Fruit fly (Drosophila melanogaster) whole organism, embryonic: ENCODE data around the gene CG13676.
A peak's percentile ranks its signal among the peaks of the same experiment; 100 is the strongest.

Source experiments
- Atf6 ChIP-seq: fragments of 200-800 bp; sonication (Bioruptor generic); IDR thresholded peaks from 2 replicates; pipeline ENCODE4 v1.3.6; 2022; ENCODE audit warnings: missing biosample characterization, missing genetic modification characterization
- Bgb ChIP-seq: fragments of 200-800 bp; sonication (Bioruptor generic); IDR thresholded peaks from 2 replicates; pipeline ENCODE4 v1.3.6; 2022; ENCODE audit warnings: missing biosample characterization, missing genetic modification characterization; ENCODE audit not compliant: partially characterized antibody
- CG11504 ChIP-seq: fragments of 200-800 bp; sonication (Bioruptor generic); optimal IDR thresholded peaks from 3 replicates; lab custom pipeline; 2019; ENCODE audit warnings: missing biosample characterization, mild to moderate bottlenecking, missing genetic modification characterization, moderate library complexity
- CG12155 ChIP-seq: fragments of 200-800 bp; sonication (Bioruptor generic); optimal IDR thresholded peaks from 3 replicates; lab custom pipeline; 2016; ENCODE audit warnings: missing biosample characterization, missing genetic modification characterization
- CG12219 ChIP-seq: fragments of 200-800 bp; sonication (Bioruptor generic); optimal IDR thresholded peaks from 3 replicates; lab custom pipeline; 2018; ENCODE audit warnings: missing biosample characterization, mild to moderate bottlenecking, missing genetic modification characterization
- CG13424 ChIP-seq: fragments of 200-800 bp; sonication (Bioruptor generic); optimal IDR thresholded peaks from 2 replicates; lab custom pipeline; 2019; ENCODE audit warnings: missing biosample characterization, mild to moderate bottlenecking, missing genetic modification characterization, moderate library complexity
- CG17359 ChIP-seq: fragments of 200-800 bp; sonication (Bioruptor generic); optimal IDR thresholded peaks from 3 replicates; lab custom pipeline; 2018; ENCODE audit warnings: missing biosample characterization, mild to moderate bottlenecking, missing genetic modification characterization, moderate library complexity
- CG17568 ChIP-seq: fragments of 200-800 bp; sonication (Bioruptor generic); optimal IDR thresholded peaks from 2 replicates; lab custom pipeline; 2018; ENCODE audit warnings: missing biosample characterization, mild to moderate bottlenecking, missing genetic modification characterization, moderate library complexity
- CG2889 ChIP-seq: fragments of 200-800 bp; sonication (Bioruptor generic); IDR thresholded peaks from 3 replicates; pipeline ENCODE4 v1.3.6; 2022; ENCODE audit warnings: missing biosample characterization, missing genetic modification characterization
- CG31441 ChIP-seq: fragments of 200-800 bp; sonication (Bioruptor generic); IDR thresholded peaks from 2 replicates; pipeline ENCODE4 v1.3.6; 2022; ENCODE audit warnings: missing biosample characterization, missing genetic modification characterization
- CG32772 ChIP-seq: fragments of 200-800 bp; sonication (Bioruptor generic); IDR thresholded peaks from 2 replicates; pipeline ENCODE4 v1.3.6; 2022; ENCODE audit warnings: missing biosample characterization, missing genetic modification characterization
- CG4328 ChIP-seq: fragments of 200-800 bp; sonication (Bioruptor generic); optimal IDR thresholded peaks from 3 replicates; lab custom pipeline; 2017; ENCODE audit warnings: missing biosample characterization, missing genetic modification reagents, missing genetic modification characterization
- CG8924 ChIP-seq: fragments of 200-800 bp; optimal IDR thresholded peaks from 3 replicates; lab custom pipeline; 2019; ENCODE audit warnings: missing biosample characterization, mild to moderate bottlenecking, missing genetic modification characterization, moderate library complexity
- CG9437 ChIP-seq: fragments of 200-800 bp; sonication (Bioruptor generic); optimal IDR thresholded peaks from 2 replicates; lab custom pipeline; 2018; ENCODE audit warnings: missing biosample characterization, mild to moderate bottlenecking, missing genetic modification characterization
- CG9817 ChIP-seq: fragments of 200-800 bp; sonication (Bioruptor generic); optimal IDR thresholded peaks from 2 replicates; lab custom pipeline; 2018; ENCODE audit warnings: missing biosample characterization, mild to moderate bottlenecking, missing genetic modification characterization, moderate library complexity
- Chrac-16 ChIP-seq: fragments of 200-800 bp; sonication (Bioruptor generic); optimal IDR thresholded peaks from 3 replicates; lab custom pipeline; 2016; ENCODE audit warnings: missing biosample characterization, missing genetic modification characterization
- D19B ChIP-seq: fragments of 200-800 bp; sonication (Bioruptor generic); optimal IDR thresholded peaks from 2 replicates; lab custom pipeline; 2017; ENCODE audit warnings: missing biosample characterization, mild to moderate bottlenecking, missing genetic modification characterization
- Dfd ChIP-seq, 2 experiments: fragments of >200 bp; optimal IDR thresholded peaks; 2 replicates each; lab custom pipeline; 2017; ENCODE audit warnings: missing biosample characterization in 2 of 2, missing genetic modification characterization in 2 of 2
- Dll ChIP-seq: fragments of 200-800 bp; sonication (Bioruptor generic); IDR thresholded peaks from 4 replicates; pipeline ENCODE4 v1.3.6; 2022; ENCODE audit warnings: missing biosample characterization, missing genetic modification characterization; ENCODE audit not compliant: partially characterized antibody
- Max ChIP-seq: fragments of 200-800 bp; sonication (Bioruptor generic); optimal IDR thresholded peaks from 2 replicates; lab custom pipeline; 2016; ENCODE audit warnings: missing biosample characterization, mild to moderate bottlenecking, missing genetic modification characterization
- Meics ChIP-seq: fragments of 200-800 bp; sonication (Bioruptor generic); optimal IDR thresholded peaks from 2 replicates; lab custom pipeline; 2017; ENCODE audit warnings: missing biosample characterization, mild to moderate bottlenecking, missing genetic modification characterization
- Nf-YB ChIP-seq: fragments of 200-800 bp; sonication (Bioruptor generic); optimal IDR thresholded peaks from 3 replicates; lab custom pipeline; 2019; ENCODE audit warnings: missing biosample characterization, mild to moderate bottlenecking, missing genetic modification characterization, moderate library complexity
- Nf-YC ChIP-seq: fragments of 200-800 bp; optimal IDR thresholded peaks from 3 replicates; lab custom pipeline; 2019; ENCODE audit warnings: missing biosample characterization, mild to moderate bottlenecking, missing genetic modification characterization, moderate library complexity
- Rx ChIP-seq: fragments of 200-800 bp; sonication (Bioruptor generic); IDR thresholded peaks from 2 replicates; pipeline ENCODE4 v1.3.6; 2022; ENCODE audit warnings: missing biosample characterization, missing genetic modification characterization
- Side ChIP-seq: fragments of 200-800 bp; sonication (Bioruptor generic); optimal IDR thresholded peaks from 2 replicates; lab custom pipeline; 2016; ENCODE audit warnings: missing biosample characterization, missing genetic modification characterization
- ci ChIP-seq: fragments of 200-800 bp; sonication (Bioruptor generic); IDR thresholded peaks from 3 replicates; pipeline ENCODE4 v1.3.6; 2022; ENCODE audit warnings: missing biosample characterization, missing genetic modification characterization
- crp ChIP-seq, 2 experiments: fragments of 200-800 bp; sonication (Bioruptor generic); optimal IDR thresholded peaks; 2 replicates in 1 of 2; 3 replicates in 1 of 2; lab custom pipeline; 2017; ENCODE audit warnings: missing biosample characterization in 2 of 2, missing genetic modification characterization in 2 of 2, mild to moderate bottlenecking in 1 of 2, moderate library complexity in 1 of 2
- dati ChIP-seq: fragments of 200-800 bp; sonication (Bioruptor generic); IDR thresholded peaks from 2 replicates; pipeline ENCODE4 v1.3.6; 2022; ENCODE audit warnings: missing biosample characterization, missing genetic modification characterization
- dmrt99B ChIP-seq: fragments of 200-800 bp; sonication (Bioruptor generic); optimal IDR thresholded peaks from 2 replicates; lab custom pipeline; 2018; ENCODE audit warnings: missing biosample characterization, mild to moderate bottlenecking, missing genetic modification characterization, moderate library complexity
- fd64A ChIP-seq: fragments of 200-800 bp; sonication (Bioruptor generic); optimal IDR thresholded peaks from 3 replicates; lab custom pipeline; 2018; ENCODE audit warnings: missing biosample characterization, mild to moderate bottlenecking, missing genetic modification characterization
- fd96Cb ChIP-seq: fragments of 200-800 bp; sonication (Bioruptor generic); optimal IDR thresholded peaks from 2 replicates; lab custom pipeline; 2018; ENCODE audit warnings: missing biosample characterization, mild to moderate bottlenecking, missing genetic modification characterization, moderate library complexity
- gro ChIP-seq: fragments of 200-800 bp; sonication (Bioruptor generic); optimal IDR thresholded peaks from 2 replicates; lab custom pipeline; 2016; ENCODE audit warnings: missing biosample characterization, missing genetic modification characterization
- gsb-n ChIP-seq: fragments of 200-800 bp; sonication (Bioruptor generic); optimal IDR thresholded peaks from 3 replicates; lab custom pipeline; 2018; ENCODE audit warnings: missing biosample characterization, mild to moderate bottlenecking, missing genetic modification characterization
- jing ChIP-seq: fragments of 200-800 bp; sonication (Bioruptor generic); optimal IDR thresholded peaks from 2 replicates; lab custom pipeline; 2018; ENCODE audit warnings: missing biosample characterization, mild to moderate bottlenecking, missing genetic modification characterization
- jumu ChIP-seq: fragments of 200-800 bp; sonication (Bioruptor generic); optimal IDR thresholded peaks from 3 replicates; lab custom pipeline; 2016; ENCODE audit warnings: missing biosample characterization, missing genetic modification characterization
- ken ChIP-seq: fragments of 200-800 bp; sonication (Bioruptor generic); IDR thresholded peaks from 3 replicates; pipeline ENCODE4 v1.3.6; 2022; ENCODE audit warnings: missing biosample characterization, missing genetic modification characterization
- mirr ChIP-seq: fragments of 200-800 bp; sonication (Bioruptor generic); optimal IDR thresholded peaks from 3 replicates; lab custom pipeline; 2018; ENCODE audit warnings: missing biosample characterization, mild to moderate bottlenecking, missing genetic modification characterization
- nau ChIP-seq: fragments of 200-800 bp; sonication (Bioruptor generic); optimal IDR thresholded peaks from 3 replicates; lab custom pipeline; 2017; ENCODE audit warnings: missing biosample characterization, mild to moderate bottlenecking, missing genetic modification characterization, missing genetic modification reagents
- nmo ChIP-seq: fragments of 200-800 bp; sonication (Bioruptor generic); optimal IDR thresholded peaks from 2 replicates; lab custom pipeline; 2018; ENCODE audit warnings: missing biosample characterization, mild to moderate bottlenecking, missing genetic modification characterization, moderate library complexity
- pfk ChIP-seq: fragments of 200-800 bp; sonication (Bioruptor generic); optimal IDR thresholded peaks from 2 replicates; lab custom pipeline; 2018; ENCODE audit warnings: missing biosample characterization, mild to moderate bottlenecking, missing genetic modification characterization, moderate library complexity
- ranshi ChIP-seq: fragments of 200-800 bp; sonication (Bioruptor generic); IDR thresholded peaks from 2 replicates; pipeline ENCODE4 v1.3.6; 2022; ENCODE audit warnings: missing biosample characterization, missing genetic modification characterization
- row ChIP-seq: fragments of 200-800 bp; sonication (Bioruptor generic); IDR thresholded peaks from 3 replicates; pipeline ENCODE4 v1.3.6; 2022; ENCODE audit warnings: missing biosample characterization, missing genetic modification characterization
- seq ChIP-seq: fragments of 200-800 bp; sonication (Bioruptor generic); IDR thresholded peaks from 2 replicates; pipeline ENCODE4 v1.3.6; 2022; ENCODE audit warnings: missing biosample characterization, missing genetic modification characterization
- sim ChIP-seq: fragments of 200-800 bp; sonication (Bioruptor generic); IDR thresholded peaks from 2 replicates; pipeline ENCODE4 v1.3.6; 2022; ENCODE audit warnings: missing biosample characterization, missing genetic modification characterization
- sna ChIP-seq: fragments of 200-800 bp; sonication (Bioruptor generic); IDR thresholded peaks from 2 replicates; pipeline ENCODE4 v1.3.6; 2022; ENCODE audit warnings: missing biosample characterization, missing genetic modification characterization; ENCODE audit not compliant: partially characterized antibody
- tin ChIP-seq: fragments of 200-800 bp; sonication (Bioruptor generic); optimal IDR thresholded peaks from 3 replicates; lab custom pipeline; 2016; ENCODE audit warnings: missing biosample characterization, missing genetic modification characterization
- tx ChIP-seq: fragments of 200-800 bp; sonication (Bioruptor generic); optimal IDR thresholded peaks from 2 replicates; lab custom pipeline; 2016; ENCODE audit warnings: missing biosample characterization, missing genetic modification characterization
- z ChIP-seq: fragments of 200-800 bp; sonication (Bioruptor generic); IDR thresholded peaks from 3 replicates; pipeline ENCODE4 v1.3.6; 2022; ENCODE audit warnings: missing biosample characterization, missing genetic modification characterization
- zen2 ChIP-seq: fragments of 200-800 bp; sonication (Bioruptor generic); IDR thresholded peaks from 3 replicates; pipeline ENCODE4 v1.3.6; 2022; ENCODE audit warnings: missing biosample characterization, missing genetic modification characterization; ENCODE audit not compliant: partially characterized antibody

CG13676 gene

DNA sequence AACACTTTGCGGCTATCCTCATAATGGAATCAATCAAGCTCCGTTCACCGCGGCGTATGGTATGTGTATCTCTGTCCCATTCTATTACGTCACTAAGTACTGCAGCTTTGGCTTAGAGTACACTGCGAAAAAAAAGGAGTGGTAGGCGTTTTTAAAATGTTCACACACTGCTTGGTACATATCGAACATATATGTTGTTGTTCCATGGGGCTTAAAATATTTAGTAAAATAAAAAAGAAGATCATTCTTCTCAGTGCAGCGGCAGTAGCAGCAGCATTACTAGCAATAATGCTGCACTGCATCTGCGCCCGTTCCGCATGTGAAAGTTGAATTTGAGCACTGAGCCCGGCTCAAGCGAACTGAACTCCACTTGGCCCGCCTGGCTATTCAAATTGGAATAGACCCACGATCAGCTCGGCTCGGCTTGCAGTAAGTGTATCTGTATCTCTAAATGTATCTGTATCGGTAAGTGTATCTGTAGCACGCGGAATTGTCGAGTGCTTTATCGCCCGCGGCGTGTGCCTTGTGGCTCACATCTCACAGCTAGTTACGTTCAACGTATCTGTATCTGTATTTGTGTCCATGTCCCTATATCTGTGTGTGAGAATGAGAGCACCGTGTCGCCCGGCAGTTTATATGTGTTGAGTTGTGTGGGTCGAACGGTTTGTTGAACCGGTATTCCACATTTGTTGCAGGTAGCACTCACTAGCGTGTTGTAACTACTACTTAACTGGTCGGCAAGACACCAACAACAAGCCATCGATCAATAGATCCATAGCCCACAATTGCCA, 1.8 kb upstream of the CG13676 start (continued):
- TF ChIP-seq z (GFP tag; lab: Robert Waterston, UW), result no peak
- TF ChIP-seq fd96Cb, result peak; percentile 63
- TF ChIP-seq CG11504 (tag; lab: Kevin White, UChicago), result peak; percentile 80
- no peak for TF ChIP-seq mirr (GFP tag; lab: Kevin White, UChicago)
- peak; percentile 41 for TF ChIP-seq Meics
- no peak for TF ChIP-seq Bgb (GFP tag; lab: Robert Waterston, UW)
- peak; percentile 80 for TF ChIP-seq dmrt99B (tag; lab: Kevin White, UChicago)
- peak; percentile 4 for TF ChIP-seq Chrac-16 (GFP tag; lab: Kevin White, UChicago)
- TF ChIP-seq CG17568, result no peak
- TF ChIP-seq D19B (GFP tag; lab: Kevin White, UChicago), result no peak
- TF ChIP-seq CG8924 (tag; lab: Kevin White, UChicago), result peak; percentile 38
- no peak for TF ChIP-seq zen2 (GFP tag; lab: Robert Waterston, UW)
- TF ChIP-seq gsb-n (tag; lab: Kevin White, UChicago), result peak; percentile 10
- TF ChIP-seq Nf-YB (GFP tag; lab: Kevin White, UChicago), result no peak
- TF ChIP-seq CG13424 (tag; lab: Kevin White, UChicago), result peak; percentile 65
- peak; percentile 26 for TF ChIP-seq Side (GFP tag; lab: Kevin White, UChicago)
- TF ChIP-seq Dfd (GFP tag; optimal IDR thresholded peaks at IDR 0.05; lab: Kevin White, UChicago), result no peak
- TF ChIP-seq Nf-YC (tag; lab: Kevin White, UChicago), result no peak
- TF ChIP-seq ci (GFP tag; lab: Robert Waterston, UW), result peak; percentile 91
- no peak for TF ChIP-seq gro (GFP tag; lab: Kevin White, UChicago)
- peak; percentile 29 for TF ChIP-seq Max (GFP tag; lab: Kevin White, UChicago)
- TF ChIP-seq Atf6 (GFP tag; lab: Robert Waterston, UW), result no peak
- peak; percentile 27 for TF ChIP-seq jumu (GFP tag; lab: Kevin White, UChicago)
- TF ChIP-seq fd64A (GFP tag; lab: Kevin White, UChicago), result no peak
- TF ChIP-seq tx (GFP tag; lab: Kevin White, UChicago), result no peak
- TF ChIP-seq CG9437, result peak; percentile 43
- TF ChIP-seq CG12219 (GFP tag; lab: Kevin White, UChicago), result peak; percentile 30
- TF ChIP-seq crp (GFP tag; optimal IDR thresholded peaks at IDR 0.05; lab: Kevin White, UChicago), result peak in 1 of 2 experiments; percentile 3
- TF ChIP-seq dati (GFP tag; lab: Robert Waterston, UW), result no peak
- TF ChIP-seq nau (GFP tag; lab: Kevin White, UChicago), result peak; percentile 62
- TF ChIP-seq Rx (GFP tag; lab: Robert Waterston, UW), result peak; percentile 58
- no peak for TF ChIP-seq sna (GFP tag; lab: Robert Waterston, UW)
- TF ChIP-seq CG32772 (GFP tag; lab: Robert Waterston, UW), result peak; percentile 57
- TF ChIP-seq jing (GFP tag; lab: Kevin White, UChicago), result peak; percentile 65
- TF ChIP-seq pfk (GFP tag; lab: Kevin White, UChicago), result no peak
- peak; percentile 20 for TF ChIP-seq CG9817 (tag; lab: Kevin White, UChicago)
- no peak for TF ChIP-seq CG12155 (GFP tag; lab: Kevin White, UChicago)
- no peak for TF ChIP-seq Dll (GFP tag; lab: Robert Waterston, UW)
- TF ChIP-seq tin (GFP tag; lab: Kevin White, UChicago), result peak; percentile 58
- TF ChIP-seq CG4328, result peak; percentile 18
- TF ChIP-seq sim (GFP tag; lab: Robert Waterston, UW), result no peak
- peak; percentile 82 for TF ChIP-seq CG17359
- peak; percentile 67 for TF ChIP-seq ken (GFP tag; lab: Robert Waterston, UW)
- TF ChIP-seq ranshi, result peak; percentile 46; the same call in 1 of the 2 replicates
- peak; percentile 31; the same call in 1 of the 3 replicates for TF ChIP-seq CG2889 (GFP tag; lab: Robert Waterston, UW)
- peak; percentile 63 for TF ChIP-seq row (GFP tag; lab: Robert Waterston, UW)
- peak; percentile 36 for TF ChIP-seq nmo (GFP tag; lab: Kevin White, UChicago)
- peak; percentile 61 for TF ChIP-seq CG31441 (GFP tag; lab: Robert Waterston, UW)
- TF ChIP-seq seq (GFP tag; lab: Robert Waterston, UW), result peak; percentile 71
